Worm (Caenorhabditis elegans): ENCODE results near the gene F54A3.6.

DNA sequence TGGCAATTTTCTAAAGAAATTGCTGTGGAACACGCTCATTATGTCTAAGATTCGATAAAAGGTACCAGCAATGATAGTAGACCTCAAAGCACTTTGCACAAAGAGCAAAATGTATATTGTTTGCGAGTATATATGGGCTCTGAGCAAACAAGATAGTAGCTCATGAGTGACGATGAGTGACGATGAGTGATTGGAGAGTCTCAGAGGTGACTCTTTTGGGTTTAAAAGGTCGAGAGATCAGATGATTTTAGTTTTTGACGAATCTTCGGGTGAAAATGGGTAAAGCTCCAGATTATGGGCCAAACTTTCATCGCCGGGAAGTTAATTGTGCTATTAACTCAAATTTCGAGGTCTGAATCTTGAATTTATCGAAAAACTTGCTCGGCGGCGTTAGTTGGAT lies 35.5 kb downstream of the F54A3.6 start:
- TF ChIP-seq nhr-25 (tag; optimal IDR thresholded peaks at IDR 0.05) (no peak), blmp-1 (tag; optimal IDR thresholded peaks at IDR 0.05; ENCODE audit: insufficient read depth) (no peak), ztf-4 (tag; optimal IDR thresholded peaks at IDR 0.05) (no peak), mdl-1 (tag; optimal IDR thresholded peaks at IDR 0.05) (no peak), zag-1 (tag; optimal IDR thresholded peaks at IDR 0.05) (no peak), ama-1 (optimal IDR thresholded peaks at IDR 0.05) (no peak), aly-2 (tag; optimal IDR thresholded peaks at IDR 0.05) (no peak), skn-1 (tag; optimal IDR thresholded peaks at IDR 0.05) (no peak)
